Worm (Caenorhabditis elegans): ENCODE results near the gene C33H5.13.

Gene C33H5.13

DNA sequence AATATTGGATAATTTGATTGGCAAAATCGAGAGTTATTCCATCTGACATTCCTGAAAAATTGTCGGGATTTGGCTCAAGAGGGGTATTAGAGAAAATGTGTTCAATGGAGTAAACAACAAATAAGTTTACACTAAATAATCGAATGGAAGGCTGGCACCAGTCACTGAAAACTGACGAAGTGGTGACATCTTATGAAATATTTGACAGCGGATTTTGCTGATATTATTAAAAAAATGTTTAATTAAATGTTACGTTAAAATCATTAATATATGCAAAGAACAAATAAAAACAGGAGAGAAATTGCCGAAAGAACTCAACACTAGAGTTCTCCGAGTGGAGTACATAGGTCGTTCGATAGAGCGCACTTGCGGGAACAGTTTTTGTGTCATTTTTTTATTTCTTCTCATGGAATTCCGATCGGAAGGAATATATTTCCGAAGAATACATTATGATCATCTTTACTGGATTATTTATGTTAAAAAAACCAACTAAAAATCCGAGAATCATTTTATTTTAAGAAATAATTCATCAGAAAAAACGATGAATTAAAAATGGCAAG is 6.5 kb downstream of the C33H5.13 start, which contains the start of gene tag-322 (continued):
- TF ChIP-seq F10E7.11 (tag; optimal IDR thresholded peaks at IDR 0.05): no peak
- no peak for TF ChIP-seq aptf-2 (GFP tag; conservative IDR thresholded peaks at IDR 0.05)
- no peak for TF ChIP-seq B0019.2 (GFP tag; conservative IDR thresholded peaks at IDR 0.05)
- TF ChIP-seq snpc-3.4 (tag; optimal IDR thresholded peaks at IDR 0.05): no peak
- TF ChIP-seq tbp1 (GFP tag; optimal IDR thresholded peaks at IDR 0.05): peak; percentile 16
- no peak for TF ChIP-seq hlh-12 (tag; optimal IDR thresholded peaks at IDR 0.05)
- TF ChIP-seq xnd-1 (tag; optimal IDR thresholded peaks at IDR 0.05): no peak
- TF ChIP-seq madf-8 (GFP tag; conservative IDR thresholded peaks at IDR 0.05): no peak
- no peak for TF ChIP-seq snpc-1.1 (tag; optimal IDR thresholded peaks at IDR 0.05; ENCODE audit: insufficient read depth)
- no peak for TF ChIP-seq hmg-20 (GFP tag; IDR thresholded peaks at IDR 0.05)
- no peak for TF ChIP-seq madf-10 (tag; optimal IDR thresholded peaks at IDR 0.05)
- no peak for TF ChIP-seq dpff-1 (tag; optimal IDR thresholded peaks at IDR 0.05)
- peak; percentile 47; the same call in 1 of the 2 replicates for TF ChIP-seq F33H1.4 (GFP tag; IDR thresholded peaks at IDR 0.05)
- TF ChIP-seq F57C9.4 (tag; optimal IDR thresholded peaks at IDR 0.05): no peak
- TF ChIP-seq mxl-1 (tag; optimal IDR thresholded peaks at IDR 0.05): no peak
- no peak for TF ChIP-seq F55B11.4 (tag; optimal IDR thresholded peaks at IDR 0.05; ENCODE audit: borderline replicate concordance, insufficient read depth)
- no peak for TF ChIP-seq snpc-4 (GFP tag; optimal IDR thresholded peaks at IDR 0.05)
- peak in 2 of 4 experiments; percentile 19 to 42 for TF ChIP-seq snpc-4 (tag; optimal IDR thresholded peaks at IDR 0.05)
- TF ChIP-seq ceh-40 (GFP tag; IDR thresholded peaks at IDR 0.05): no peak
- no peak for TF ChIP-seq K12H6.12 (tag; optimal IDR thresholded peaks at IDR 0.05)
- no peak for TF ChIP-seq nfya-1 (tag; optimal IDR thresholded peaks at IDR 0.05; ENCODE audit: borderline replicate concordance, insufficient read depth)
- TF ChIP-seq hsf-1 (GFP tag; IDR thresholded peaks at IDR 0.05): no peak
- TF ChIP-seq nfyb-1 (GFP tag; IDR thresholded peaks at IDR 0.05): peak; percentile 62; the same call in 1 of the 2 replicates
- no peak for TF ChIP-seq madf-3 (GFP tag; IDR thresholded peaks at IDR 0.05)
- TF ChIP-seq lin-35 (GFP tag; optimal IDR thresholded peaks at IDR 0.05): peak in 1 of 3 experiments; percentile 62
- no peak for TF ChIP-seq tlf-1 (GFP tag; optimal IDR thresholded peaks at IDR 0.05)
- TF ChIP-seq ceh-58 (GFP tag; IDR thresholded peaks at IDR 0.05): no peak
- peak; percentile 19 for TF ChIP-seq lsl-1 (GFP tag; optimal IDR thresholded peaks at IDR 0.05)
- TF ChIP-seq mcd-1 (GFP tag; IDR thresholded peaks at IDR 0.05): peak; percentile 93
- no peak for TF ChIP-seq F22D6.2 (tag; optimal IDR thresholded peaks at IDR 0.05)
- TF ChIP-seq lin-40 (tag; optimal IDR thresholded peaks at IDR 0.05): peak; percentile 41
- peak; percentile 1 for TF ChIP-seq ceh-27 (GFP tag; optimal IDR thresholded peaks at IDR 0.05)
- peak; percentile 19 for TF ChIP-seq attf-5 (GFP tag; optimal IDR thresholded peaks at IDR 0.05)
- no peak for TF ChIP-seq ccch-3 (GFP tag; optimal IDR thresholded peaks at IDR 0.05)
- TF ChIP-seq ceh-91 (GFP tag; IDR thresholded peaks at IDR 0.05): no peak
- 0 out of 2 replicates have a peak, but pooled peaks have one; percentile 39 for TF ChIP-seq B0336.3 (GFP tag; IDR thresholded peaks at IDR 0.05)
- no peak for TF ChIP-seq C06A6.2 (GFP tag; conservative IDR thresholded peaks at IDR 0.05)
- 0 out of 2 replicates have a peak, but pooled peaks have one; percentile 6 for TF ChIP-seq hmg-1.2 (GFP tag; IDR thresholded peaks at IDR 0.05)
- TF ChIP-seq Y95B8A.8 (GFP tag; IDR thresholded peaks at IDR 0.05): no peak
- no peak for TF ChIP-seq ztf-18 (tag; optimal IDR thresholded peaks at IDR 0.05)
- peak; percentile 35 for TF ChIP-seq ZK185.1 (tag; optimal IDR thresholded peaks at IDR 0.05; ENCODE audit: poor library complexity, severe bottlenecking)
- TF ChIP-seq nhr-27 (tag; optimal IDR thresholded peaks at IDR 0.05): no peak
- TF ChIP-seq ama-1 (optimal IDR thresholded peaks at IDR 0.05): no peak
- no peak for TF ChIP-seq ama-1 (GFP tag; optimal IDR thresholded peaks at IDR 0.05)
- TF ChIP-seq pbrm-1 (GFP tag; IDR thresholded peaks at IDR 0.05): 0 out of 2 replicates have a peak, but pooled peaks have one; percentile 30
- peak; percentile 28 for TF ChIP-seq F23B12.7 (tag; optimal IDR thresholded peaks at IDR 0.05; ENCODE audit: insufficient read depth)
- TF ChIP-seq cebp-1 (GFP tag; IDR thresholded peaks at IDR 0.05): no peak
- peak; percentile 41 for TF ChIP-seq cebp-1 (tag; optimal IDR thresholded peaks at IDR 0.05)
